Fruit fly (Drosophila melanogaster) whole organism, prepupa: ENCODE results near the gene CG4362.

Experiments used
- CG10631 ChIP-seq: fragments of 200-800 bp; sonication (Bioruptor generic); optimal IDR thresholded peaks from 2 replicates; lab custom pipeline; 2016; ENCODE audit warnings: missing biosample characterization, missing genetic modification characterization
- CG11762 ChIP-seq: fragments of 200-800 bp; sonication (Bioruptor generic); optimal IDR thresholded peaks from 3 replicates; lab custom pipeline; 2016; ENCODE audit warnings: missing biosample characterization, missing genetic modification characterization; ENCODE audit not compliant: insufficient read depth
- CG11902 ChIP-seq: fragments of 200-800 bp; sonication (Bioruptor generic); optimal IDR thresholded peaks from 3 replicates; lab custom pipeline; 2016; ENCODE audit warnings: missing biosample characterization, missing genetic modification characterization
- CG15336 ChIP-seq: fragments of 200-800 bp; sonication (Bioruptor generic); IDR thresholded peaks from 2 replicates; pipeline ENCODE4 v1.3.6; 2022; ENCODE audit warnings: missing biosample characterization, missing genetic modification characterization
- CG1621 ChIP-seq: fragments of 200-800 bp; sonication (Bioruptor generic); optimal IDR thresholded peaks from 3 replicates; lab custom pipeline; 2018; ENCODE audit warnings: missing biosample characterization, mild to moderate bottlenecking, missing genetic modification characterization
- CG16779 ChIP-seq: fragments of 200-800 bp; sonication (Bioruptor generic); optimal IDR thresholded peaks from 3 replicates; lab custom pipeline; 2017; ENCODE audit warnings: missing biosample characterization, mild to moderate bottlenecking, missing genetic modification characterization
- CG31627 ChIP-seq: fragments of 200-800 bp; sonication (Bioruptor generic); optimal IDR thresholded peaks from 3 replicates; lab custom pipeline; 2016; ENCODE audit warnings: missing biosample characterization, missing genetic modification characterization
- CG32006 ChIP-seq: fragments of 200-800 bp; sonication (Bioruptor generic); optimal IDR thresholded peaks from 3 replicates; lab custom pipeline; 2017; ENCODE audit warnings: missing biosample characterization, mild to moderate bottlenecking, missing genetic modification characterization
- CG6163 ChIP-seq: fragments of 200-800 bp; sonication (Bioruptor generic); IDR thresholded peaks from 3 replicates; pipeline ENCODE4 v1.3.6; 2022; ENCODE audit warnings: missing biosample characterization, missing genetic modification characterization
- CG6276 ChIP-seq: fragments of 200-800 bp; sonication (Bioruptor generic); optimal IDR thresholded peaks from 2 replicates; lab custom pipeline; 2017; ENCODE audit warnings: missing biosample characterization, mild to moderate bottlenecking, missing genetic modification characterization
- CG6792 ChIP-seq: fragments of 200-800 bp; sonication (Bioruptor generic); optimal IDR thresholded peaks from 3 replicates; lab custom pipeline; 2016; ENCODE audit warnings: missing biosample characterization, missing genetic modification characterization
- CG6808 ChIP-seq: fragments of 200-800 bp; sonication (Bioruptor generic); optimal IDR thresholded peaks from 3 replicates; lab custom pipeline; 2017; ENCODE audit warnings: missing biosample characterization, missing genetic modification characterization, mild to moderate bottlenecking, moderate library complexity, missing genetic modification reagents
- CG6854 ChIP-seq: fragments of 200-800 bp; sonication (Bioruptor generic); optimal IDR thresholded peaks from 2 replicates; lab custom pipeline; 2017; ENCODE audit warnings: missing biosample characterization, mild to moderate bottlenecking, missing genetic modification characterization
- CG8119 ChIP-seq: fragments of 200-800 bp; sonication (Bioruptor generic); IDR thresholded peaks from 3 replicates; pipeline ENCODE4 v1.3.6; 2022; ENCODE audit warnings: missing biosample characterization, missing genetic modification characterization
- CG8319 ChIP-seq: fragments of 200-800 bp; sonication (Bioruptor generic); optimal IDR thresholded peaks from 3 replicates; lab custom pipeline; 2016; ENCODE audit warnings: missing biosample characterization, missing genetic modification characterization
- CG8632 ChIP-seq: fragments of 200-800 bp; sonication (Bioruptor generic); optimal IDR thresholded peaks from 3 replicates; lab custom pipeline; 2016; ENCODE audit warnings: missing biosample characterization, missing genetic modification characterization
- Eip75B ChIP-seq: fragments of 200-800 bp; sonication (Bioruptor generic); optimal IDR thresholded peaks from 3 replicates; lab custom pipeline; 2016; ENCODE audit warnings: missing biosample characterization, missing genetic modification characterization
- Hr38 ChIP-seq: sonication (Bioruptor generic); optimal IDR thresholded peaks from 2 replicates; lab custom pipeline; 2016; ENCODE audit warnings: missing biosample characterization, missing genetic modification characterization
- Hr39 ChIP-seq: fragments of 200-800 bp; sonication (Bioruptor generic); optimal IDR thresholded peaks from 2 replicates; lab custom pipeline; 2016; ENCODE audit warnings: missing biosample characterization, missing genetic modification characterization
- Hr4 ChIP-seq: fragments of 200-800 bp; sonication (Bioruptor generic); optimal IDR thresholded peaks from 3 replicates; lab custom pipeline; 2016; ENCODE audit warnings: missing biosample characterization, missing genetic modification characterization
- Sox102F ChIP-seq: fragments of 200-800 bp; sonication (Bioruptor generic); optimal IDR thresholded peaks from 2 replicates; lab custom pipeline; 2016; ENCODE audit warnings: missing biosample characterization, mild to moderate bottlenecking, missing genetic modification characterization
- Sox14 ChIP-seq: fragments of 200-800 bp; sonication (Bioruptor generic); optimal IDR thresholded peaks from 3 replicates; lab custom pipeline; 2016; ENCODE audit warnings: missing biosample characterization, missing genetic modification characterization
- achi ChIP-seq: fragments of 200-800 bp; sonication (Bioruptor generic); optimal IDR thresholded peaks from 3 replicates; lab custom pipeline; 2016; ENCODE audit warnings: missing biosample characterization, missing genetic modification characterization
- cyc ChIP-seq: fragments of 200-800 bp; sonication (Bioruptor generic); optimal IDR thresholded peaks from 3 replicates; lab custom pipeline; 2016; ENCODE audit warnings: missing biosample characterization, missing genetic modification characterization
- dac ChIP-seq: fragments of 200-800 bp; sonication (Bioruptor generic); optimal IDR thresholded peaks from 2 replicates; lab custom pipeline; 2017; ENCODE audit warnings: missing biosample characterization, mild to moderate bottlenecking, missing genetic modification characterization
- eg ChIP-seq: fragments of 200-800 bp; sonication (Bioruptor generic); IDR thresholded peaks from 3 replicates; pipeline ENCODE4 v1.3.6; 2022; ENCODE audit warnings: missing biosample characterization, missing genetic modification characterization
- esn ChIP-seq: fragments of 200-800 bp; sonication (Bioruptor generic); optimal IDR thresholded peaks from 2 replicates; lab custom pipeline; 2016; ENCODE audit warnings: missing biosample characterization, mild to moderate bottlenecking, missing genetic modification characterization, moderate library complexity
- fd59A ChIP-seq: fragments of 200-800 bp; sonication (Bioruptor generic); optimal IDR thresholded peaks from 2 replicates; lab custom pipeline; 2017; ENCODE audit warnings: missing biosample characterization, mild to moderate bottlenecking, missing genetic modification characterization, missing genetic modification reagents
- fkh ChIP-seq: fragments of 200-800 bp; sonication (Bioruptor generic); optimal IDR thresholded peaks from 3 replicates; lab custom pipeline; 2017; ENCODE audit warnings: missing biosample characterization, mild to moderate bottlenecking, missing genetic modification characterization, moderate library complexity
- lz ChIP-seq: fragments of 200-800 bp; sonication (Bioruptor generic); optimal IDR thresholded peaks from 3 replicates; lab custom pipeline; 2016; ENCODE audit warnings: missing biosample characterization, missing genetic modification characterization
- ss ChIP-seq, 2 experiments: fragments of 200-800 bp; sonication (Bioruptor generic); optimal IDR thresholded peaks; 2 replicates in 1 of 2; 3 replicates in 1 of 2; lab custom pipeline; 2017 to 2018; ENCODE audit warnings: mild to moderate bottlenecking in 2 of 2, missing biosample characterization in 2 of 2, missing genetic modification characterization in 2 of 2, moderate library complexity in 1 of 2
- svp ChIP-seq: fragments of 200-800 bp; sonication (Bioruptor generic); peaks from one replicate; lab custom pipeline; 2016; ENCODE audit warnings: missing biosample characterization, missing genetic modification characterization
- topi ChIP-seq: fragments of 200-800 bp; sonication (Bioruptor generic); optimal IDR thresholded peaks from 3 replicates; lab custom pipeline; 2016; ENCODE audit warnings: missing biosample characterization, missing genetic modification characterization
- vri ChIP-seq: fragments of 200-800 bp; sonication (Bioruptor generic); optimal IDR thresholded peaks from 3 replicates; lab custom pipeline; 2016; ENCODE audit warnings: missing biosample characterization, mild to moderate bottlenecking, missing genetic modification characterization

CG4362 gene

DNA sequence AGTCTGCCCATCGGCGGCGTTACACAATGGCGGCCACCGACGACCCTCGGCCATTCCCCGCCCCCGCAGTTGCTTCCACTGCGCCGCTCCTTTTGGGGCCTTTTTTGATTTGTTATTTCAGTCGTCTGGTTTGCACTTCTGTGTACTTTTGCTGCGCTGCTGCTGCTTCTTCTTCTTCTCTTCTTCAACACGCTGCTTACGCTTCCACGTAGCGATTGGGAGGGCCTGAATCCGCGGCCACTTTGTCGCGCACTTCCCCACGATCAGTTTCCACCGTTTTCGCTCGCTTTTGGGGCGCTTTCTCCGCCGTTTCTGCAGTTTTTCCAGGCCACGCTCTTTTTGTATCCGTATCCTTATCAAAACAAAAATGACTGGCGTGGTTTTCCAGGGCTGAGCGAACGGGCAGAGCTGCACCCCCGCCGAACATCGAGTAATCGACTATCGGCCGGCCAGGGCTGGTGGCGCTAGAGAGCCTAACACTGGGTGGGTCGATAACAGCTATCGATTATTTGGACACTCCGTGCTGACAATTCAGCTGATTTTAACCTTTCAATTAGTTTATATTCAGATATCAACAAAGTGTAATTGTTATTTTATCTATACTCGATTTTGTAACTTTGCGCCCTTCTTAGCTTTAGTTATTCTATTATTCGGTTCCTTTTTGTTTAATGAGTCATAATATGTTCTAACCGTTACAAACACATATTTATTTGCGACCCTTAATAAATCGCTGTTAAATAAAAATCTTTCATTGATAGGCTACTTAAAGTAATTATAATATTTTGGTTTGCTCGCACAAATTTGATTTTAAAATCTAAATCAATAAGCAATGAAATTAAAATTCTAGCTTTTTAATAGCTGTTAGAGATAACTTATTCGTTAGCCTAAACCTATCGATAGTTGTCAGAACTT lies 20.5 kb upstream of the CG4362 start, which contains the start of the genes CG4360 and Sirt2:
Gene CG4360 (minus strand): TSS at position 432 of the 912 bp plus-strand sequence.
Gene Sirt2 (plus strand): TSS at position 894 of the 912 bp plus-strand sequence.
- TF ChIP-seq fkh (peak; percentile 49), CG32006 (GFP tag; lab: Kevin White, UChicago) (no peak), CG8119 (GFP tag; lab: Robert Waterston, UW) (no peak), CG31627 (GFP tag; lab: Kevin White, UChicago) (peak; percentile 57), lz (GFP tag; lab: Kevin White, UChicago) (peak; percentile 34), cyc (GFP tag; lab: Kevin White, UChicago) (no peak), Hr4 (GFP tag; lab: Kevin White, UChicago) (peak; percentile 44), eg (GFP tag; lab: Robert Waterston, UW) (peak; percentile 43; the same call in 2 of the 3 replicates), svp (GFP tag; lab: Kevin White, UChicago) (no peak), CG6163 (GFP tag; lab: Robert Waterston, UW) (peak; percentile 26; the same call in 1 of the 3 replicates), achi (GFP tag; lab: Kevin White, UChicago) (peak; percentile 16), vri (no peak), Sox14 (peak; percentile 34), CG10631 (GFP tag; lab: Kevin White, UChicago) (no peak), CG11902 (GFP tag; lab: Kevin White, UChicago) (peak; percentile 12), CG1621 (tag; lab: Kevin White, UChicago) (peak; percentile 69), CG6854 (GFP tag; lab: Kevin White, UChicago) (peak; percentile 31), fd59A (no peak), Hr39 (GFP tag; lab: Kevin White, UChicago) (peak; percentile 45), esn (peak; percentile 53), CG8632 (peak; percentile 15), CG6792 (GFP tag; lab: Kevin White, UChicago) (peak; percentile 30)

DNA sequence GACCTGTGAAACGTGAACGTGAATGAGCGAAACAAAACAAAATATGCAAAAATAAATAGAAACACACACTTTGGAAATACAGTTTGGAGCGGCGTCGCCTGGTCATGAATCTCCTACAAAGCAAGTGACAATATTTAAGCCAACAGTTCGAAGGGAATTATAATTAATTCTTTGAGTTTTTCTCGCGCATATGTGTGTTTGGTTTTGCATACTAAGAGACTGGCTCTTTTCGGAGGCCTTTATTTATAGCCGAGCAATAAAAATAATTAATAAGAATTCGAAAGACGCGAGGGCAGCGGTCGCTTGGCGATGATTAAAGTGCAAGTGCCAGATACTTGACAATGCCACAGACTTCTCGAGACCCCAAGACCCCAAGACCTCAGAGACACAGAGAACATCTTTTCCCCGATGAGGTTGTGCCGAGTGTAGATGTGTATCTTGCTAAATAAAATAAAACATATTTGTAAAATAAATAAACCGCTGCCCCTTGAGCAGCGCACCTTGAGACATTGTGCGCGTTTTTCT lies 10.9 kb upstream of the CG4362 start:
- peak; percentile 67 for TF ChIP-seq svp (GFP tag; lab: Kevin White, UChicago)
- TF ChIP-seq CG1621 (tag; lab: Kevin White, UChicago), result no peak
- TF ChIP-seq Hr38 (GFP tag; lab: Kevin White, UChicago), result no peak

DNA sequence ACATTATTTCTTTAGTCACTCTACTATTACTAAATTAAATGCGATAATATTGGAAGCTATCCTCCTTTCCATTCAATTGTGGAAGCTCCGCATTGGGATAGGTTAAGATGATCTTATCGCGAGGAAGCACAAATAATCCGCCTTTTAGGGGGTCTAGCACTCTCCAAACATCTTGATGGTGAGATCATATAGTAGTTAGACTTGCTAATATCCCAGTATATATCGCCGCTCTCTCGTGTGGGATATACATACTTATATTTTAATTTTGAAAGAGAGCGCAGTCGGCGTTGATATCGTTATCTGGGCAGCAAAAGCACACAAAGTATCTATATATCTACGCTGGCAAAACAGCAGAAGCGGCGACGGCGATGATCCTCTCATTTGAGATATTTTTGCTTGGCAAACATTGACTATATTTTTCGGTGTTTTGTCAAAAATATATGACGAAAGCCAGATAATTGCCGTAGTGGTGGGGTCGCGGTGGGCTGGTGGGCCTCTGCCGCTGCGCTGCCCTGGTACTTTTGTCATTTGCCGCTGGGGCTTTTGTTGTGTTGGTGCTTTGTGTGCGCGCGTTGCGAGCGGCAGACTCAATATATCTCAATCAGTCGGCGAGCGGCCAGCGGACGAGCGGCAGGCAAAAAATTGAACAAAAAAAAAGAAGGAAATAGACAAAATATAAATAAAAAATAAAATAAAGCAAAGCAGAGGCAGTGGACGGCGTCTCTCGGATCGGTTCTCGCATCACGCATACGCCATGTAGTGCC lies 10.2 kb upstream of the CG4362 start:
- peak; percentile 67 for TF ChIP-seq CG6276 (GFP tag; lab: Kevin White, UChicago)
- TF ChIP-seq CG15336 (GFP tag; lab: Robert Waterston, UW), result peak; percentile 75
- TF ChIP-seq CG8319, result no peak
- TF ChIP-seq CG16779 (tag; lab: Kevin White, UChicago), result peak; percentile 26
- TF ChIP-seq dac (GFP tag; lab: Kevin White, UChicago), result no peak
- TF ChIP-seq CG6163 (GFP tag; lab: Robert Waterston, UW), result peak; percentile 72; the same call in 2 of the 3 replicates
- TF ChIP-seq ss (GFP tag; optimal IDR thresholded peaks at IDR 0.05; lab: Kevin White, UChicago), result no peak
- peak; percentile 16 for TF ChIP-seq Sox14
- no peak for TF ChIP-seq Hr39 (GFP tag; lab: Kevin White, UChicago)
- TF ChIP-seq CG8632, result no peak
- TF ChIP-seq Eip75B (GFP tag; lab: Kevin White, UChicago), result no peak
- peak; percentile 54 for TF ChIP-seq svp (GFP tag; lab: Kevin White, UChicago)
- TF ChIP-seq fkh, result peak; percentile 75
- no peak for TF ChIP-seq topi (GFP tag; lab: Kevin White, UChicago)
- TF ChIP-seq Sox102F (GFP tag; lab: Kevin White, UChicago), result no peak
- no peak for TF ChIP-seq CG6808 (GFP tag; lab: Kevin White, UChicago)
- peak; percentile 90 for TF ChIP-seq eg (GFP tag; lab: Robert Waterston, UW)
- TF ChIP-seq CG8119 (GFP tag; lab: Robert Waterston, UW), result peak; percentile 74
- no peak for TF ChIP-seq CG11762 (GFP tag; lab: Kevin White, UChicago)
- TF ChIP-seq vri, result peak; percentile 43
